Worm (Caenorhabditis elegans) whole organism, L1 larva: ENCODE measurements around the gene Y67D8B.2.
A peak's percentile ranks its signal among the peaks of the same experiment; 100 is the strongest.

Source experiments
- ama-1 ChIP-seq: fragments of 150-350 bp; optimal IDR thresholded peaks from 2 replicates; lab custom pipeline; 2014
- blmp-1 ChIP-seq: fragments of 150-350 bp; optimal IDR thresholded peaks from 2 replicates; lab custom pipeline; 2014; ENCODE audit warnings: missing biosample characterization, missing genetic modification characterization
- ceh-88 ChIP-seq: fragments of 200-800 bp; sonication (Bioruptor generic); IDR thresholded peaks from 2 replicates; pipeline ENCODE4 v1.3.6; 2022; ENCODE audit warnings: missing genetic modification characterization, missing compliant biosample characterization
- dpl-1 ChIP-seq, 3 experiments: fragments of 150-350 bp in 2 of 3; sonication (generic microtip) in 1 of 3; optimal IDR thresholded peaks; 2 replicates each; lab custom pipeline; 2014 to 2017; ENCODE audit warnings: missing biosample characterization in 3 of 3, missing genetic modification characterization in 3 of 3, missing genetic modification reagents in 3 of 3
- dsc-1 ChIP-seq: sonication (generic microtip); optimal IDR thresholded peaks from 2 replicates; lab custom pipeline; 2016; ENCODE audit warnings: mild to moderate bottlenecking, missing genetic modification characterization, missing compliant biosample characterization
- lsy-2 ChIP-seq, 2 experiments: fragments of 150-350 bp; optimal IDR thresholded peaks; 2 replicates each; lab custom pipeline; 2014; ENCODE audit warnings: missing biosample characterization in 2 of 2, missing genetic modification characterization in 2 of 2
- nhr-12 ChIP-seq: sonication (generic microtip); optimal IDR thresholded peaks from 2 replicates; lab custom pipeline; 2017; ENCODE audit warnings: missing biosample characterization, missing genetic modification characterization
- nhr-237 ChIP-seq: fragments of 150-350 bp; optimal IDR thresholded peaks from 2 replicates; lab custom pipeline; 2014; ENCODE audit warnings: missing biosample characterization, missing genetic modification characterization
- nhr-76 ChIP-seq: sonication (generic microtip); optimal IDR thresholded peaks from 2 replicates; lab custom pipeline; 2017; ENCODE audit warnings: missing biosample characterization, missing genetic modification characterization
- nhr-77 ChIP-seq: fragments of 150-350 bp; optimal IDR thresholded peaks from 2 replicates; lab custom pipeline; 2014; ENCODE audit warnings: missing biosample characterization, missing genetic modification characterization
- tbx-2 ChIP-seq: sonication (generic microtip); optimal IDR thresholded peaks from 2 replicates; lab custom pipeline; 2016; ENCODE audit warnings: missing genetic modification characterization, missing compliant biosample characterization
- unc-62 ChIP-seq: fragments of 150-350 bp; optimal IDR thresholded peaks from 2 replicates; lab custom pipeline; 2014; ENCODE audit warnings: missing biosample characterization, missing genetic modification reagents, missing genetic modification characterization
- ztf-11 ChIP-seq, 2 experiments: sonication (generic microtip); optimal IDR thresholded peaks; 2 replicates each; lab custom pipeline; 2016 to 2017; ENCODE audit warnings: missing genetic modification characterization in 2 of 2, missing biosample characterization in 1 of 2, missing compliant biosample characterization in 1 of 2

- TF ChIP-seq nhr-237 (tag; lab: Kevin White, UChicago) (no peak), dpl-1 (GFP tag; optimal IDR thresholded peaks at IDR 0.05; lab: Kevin White, UChicago) (no peak), tbx-2 (tag; lab: Kevin White, UChicago) (peak; percentile 23), blmp-1 (no peak), ztf-11 (tag; optimal IDR thresholded peaks at IDR 0.05; lab: Kevin White, UChicago) (no peak), ceh-88 (GFP tag; lab: Robert Waterston, UW) (no peak), ama-1 (no peak), dsc-1 (peak; percentile 23), nhr-76 (tag; lab: Kevin White, UChicago) (no peak), unc-62 (GFP tag; lab: Kevin White, UChicago) (no peak), lsy-2 (tag; optimal IDR thresholded peaks at IDR 0.05; lab: Kevin White, UChicago) (peak in 1 of 2 experiments; percentile 23), nhr-77 (no peak), nhr-12 (tag; lab: Kevin White, UChicago) (no peak)
These were observed 27.8 kb downstream of the Y67D8B.2 start for ce11 chrIV:3163562-3163961.
